Worm (Caenorhabditis elegans) whole organism, late embryonic: ENCODE results near the gene thoc-2.

Experiments used
- F13H6.1 ChIP-seq: sonication (generic microtip); optimal IDR thresholded peaks from 2 replicates; lab custom pipeline; 2016; ENCODE audit warnings: missing genetic modification characterization, missing compliant biosample characterization
- ama-1 ChIP-seq: fragments of 150-350 bp; optimal IDR thresholded peaks from 2 replicates; lab custom pipeline; 2014
- fkh-6 ChIP-seq: sonication (generic microtip); optimal IDR thresholded peaks from 2 replicates; lab custom pipeline; 2016; ENCODE audit warnings: missing genetic modification characterization, missing compliant biosample characterization
- gmeb-2 ChIP-seq: sonication (generic microtip); optimal IDR thresholded peaks from 2 replicates; lab custom pipeline; 2016; ENCODE audit warnings: missing genetic modification characterization, inconsistent platforms, missing compliant biosample characterization
- hlh-6 ChIP-seq: sonication (generic microtip); optimal IDR thresholded peaks from 2 replicates; lab custom pipeline; 2016; ENCODE audit warnings: missing genotype, missing genetic modification characterization, missing compliant biosample characterization
- lin-11 ChIP-seq: fragments of 200-800 bp; sonication (Bioruptor generic); optimal IDR thresholded peaks from 2 replicates; lab custom pipeline; 2018; ENCODE audit warnings: mild to moderate bottlenecking, missing genetic modification characterization, missing compliant biosample characterization
- nhr-11 ChIP-seq: fragments of 150-350 bp; optimal IDR thresholded peaks from 2 replicates; lab custom pipeline; 2014; ENCODE audit warnings: missing biosample characterization, missing genetic modification characterization
- ref-2 ChIP-seq: sonication (generic microtip); optimal IDR thresholded peaks from 2 replicates; lab custom pipeline; 2016; ENCODE audit warnings: missing genetic modification characterization, missing compliant biosample characterization
- sox-4 ChIP-seq: sonication (generic microtip); optimal IDR thresholded peaks from 2 replicates; lab custom pipeline; 2017; ENCODE audit warnings: mild to moderate bottlenecking, missing genetic modification characterization, inconsistent platforms, missing compliant biosample characterization

- TF ChIP-seq ama-1 (lab: Kevin White, UChicago) (no peak), ref-2 (tag; lab: Kevin White, UChicago) (no peak), sox-4 (tag; lab: Kevin White, UChicago) (no peak), F13H6.1 (tag; lab: Kevin White, UChicago) (no peak), hlh-6 (tag; lab: Kevin White, UChicago) (no peak), fkh-6 (no peak), nhr-11 (no peak), gmeb-2 (no peak), lin-11 (no peak)
Measured at ce11 chrIII:6406829-6407228, 39.0 kb downstream of the thoc-2 start, which contains the start of gene let-756.
